Worm (Caenorhabditis elegans) whole organism, late embryonic: Measurements from ENCODE around the gene adr-2.
A peak's percentile ranks its signal among the peaks of the same experiment; 100 is the strongest.

Experiments
- Y22D7AL.16 ChIP-seq: sonication (generic microtip); optimal IDR thresholded peaks from 2 replicates; lab custom pipeline; 2016; ENCODE audit warnings: missing genetic modification characterization, missing compliant biosample characterization
- ceh-24 ChIP-seq: sonication (generic microtip); optimal IDR thresholded peaks from 2 replicates; lab custom pipeline; 2016; ENCODE audit warnings: mild to moderate bottlenecking, missing genetic modification characterization, missing compliant biosample characterization
- dmd-4 ChIP-seq: sonication (generic microtip); optimal IDR thresholded peaks from 2 replicates; lab custom pipeline; 2016; ENCODE audit warnings: borderline replicate concordance, missing genetic modification characterization, missing compliant biosample characterization
- elt-4 ChIP-seq: sonication (generic microtip); optimal IDR thresholded peaks from 2 replicates; lab custom pipeline; 2016; ENCODE audit warnings: missing genetic modification characterization, missing compliant biosample characterization
- gmeb-2 ChIP-seq: sonication (generic microtip); optimal IDR thresholded peaks from 2 replicates; lab custom pipeline; 2016; ENCODE audit warnings: missing genetic modification characterization, inconsistent platforms, missing compliant biosample characterization
- nhr-11 ChIP-seq: fragments of 150-350 bp; optimal IDR thresholded peaks from 2 replicates; lab custom pipeline; 2014; ENCODE audit warnings: missing biosample characterization, missing genetic modification characterization
- pha-2 ChIP-seq: sonication (generic microtip); optimal IDR thresholded peaks from 2 replicates; lab custom pipeline; 2017; ENCODE audit warnings: mild to moderate bottlenecking, missing genetic modification characterization, missing compliant biosample characterization
- pha-4 ChIP-seq: fragments of 150-350 bp; optimal IDR thresholded peaks from 2 replicates; lab custom pipeline; 2018; ENCODE audit warnings: missing biosample characterization, missing genetic modification reagents, missing genetic modification characterization
- ref-2 ChIP-seq: sonication (generic microtip); optimal IDR thresholded peaks from 2 replicates; lab custom pipeline; 2016; ENCODE audit warnings: missing genetic modification characterization, missing compliant biosample characterization
- sox-4 ChIP-seq: sonication (generic microtip); optimal IDR thresholded peaks from 2 replicates; lab custom pipeline; 2017; ENCODE audit warnings: mild to moderate bottlenecking, missing genetic modification characterization, inconsistent platforms, missing compliant biosample characterization
- unc-86 ChIP-seq: sonication (generic microtip); optimal IDR thresholded peaks from 2 replicates; lab custom pipeline; 2016; ENCODE audit warnings: missing genetic modification characterization, missing compliant biosample characterization

ce11 chrIII:7272088-7272487 is 39.4 kb upstream of the adr-2 start:
- TF ChIP-seq pha-4 (tag; lab: Kevin White, UChicago): no peak
- TF ChIP-seq ref-2: peak; percentile 52
- peak; percentile 39 for TF ChIP-seq pha-2 (tag; lab: Kevin White, UChicago)
- no peak for TF ChIP-seq ceh-24
- TF ChIP-seq elt-4 (tag; lab: Kevin White, UChicago): no peak
- TF ChIP-seq Y22D7AL.16 (tag; lab: Kevin White, UChicago): no peak
- TF ChIP-seq dmd-4 (tag; lab: Kevin White, UChicago): no peak
- no peak for TF ChIP-seq gmeb-2 (tag; lab: Kevin White, UChicago)
- no peak for TF ChIP-seq sox-4
- TF ChIP-seq nhr-11 (tag; lab: Kevin White, UChicago): no peak
- TF ChIP-seq unc-86 (tag; lab: Kevin White, UChicago): no peak
